Fruit fly (Drosophila melanogaster) whole organism, adult: ENCODE results near the gene Fign.

Experiments used
- CG11617 ChIP-seq: fragments of 200-800 bp; sonication (Bioruptor generic); optimal IDR thresholded peaks from 2 replicates; lab custom pipeline; 2017; ENCODE audit warnings: mild to moderate bottlenecking, missing biosample characterization, missing genetic modification reagents, missing genetic modification characterization
- CG12768 ChIP-seq: fragments of 200-800 bp; sonication (Bioruptor generic); optimal IDR thresholded peaks from 2 replicates; lab custom pipeline; 2017; ENCODE audit warnings: missing biosample characterization, missing genetic modification characterization, mild to moderate bottlenecking, moderate library complexity, missing genetic modification reagents
- CG14711 ChIP-seq: fragments of 200-800 bp; sonication (Bioruptor generic); optimal IDR thresholded peaks from 2 replicates; lab custom pipeline; 2018; ENCODE audit warnings: missing biosample characterization, mild to moderate bottlenecking, missing genetic modification characterization, moderate library complexity
- CG1620 ChIP-seq: fragments of 200-800 bp; sonication (Bioruptor generic); optimal IDR thresholded peaks from 2 replicates; lab custom pipeline; 2016; ENCODE audit warnings: missing biosample characterization, missing genetic modification characterization
- CG33017 ChIP-seq: fragments of 200-800 bp; sonication (Bioruptor generic); optimal IDR thresholded peaks from 2 replicates; lab custom pipeline; 2018; ENCODE audit warnings: missing biosample characterization, mild to moderate bottlenecking, missing genetic modification characterization, moderate library complexity
- CG5204 ChIP-seq: fragments of 200-800 bp; sonication (Bioruptor generic); optimal IDR thresholded peaks from 2 replicates; lab custom pipeline; 2016; ENCODE audit warnings: missing biosample characterization, missing genetic modification characterization
- CG7045 ChIP-seq: fragments of 200-800 bp; sonication (Bioruptor generic); optimal IDR thresholded peaks from 2 replicates; lab custom pipeline; 2017; ENCODE audit warnings: missing biosample characterization, mild to moderate bottlenecking, missing genetic modification characterization
- CG7101 ChIP-seq: fragments of 200-800 bp; sonication (Bioruptor generic); optimal IDR thresholded peaks from 2 replicates; lab custom pipeline; 2018; ENCODE audit warnings: missing biosample characterization, mild to moderate bottlenecking, missing genetic modification characterization, moderate library complexity
- Clk ChIP-seq: fragments of 200-800 bp; sonication (Bioruptor generic); optimal IDR thresholded peaks from 2 replicates; lab custom pipeline; 2017; ENCODE audit warnings: missing biosample characterization, missing genetic modification characterization
- Crg-1 ChIP-seq: fragments of 200-800 bp; sonication (Bioruptor generic); optimal IDR thresholded peaks from 2 replicates; lab custom pipeline; 2016; ENCODE audit warnings: missing biosample characterization, missing genetic modification characterization
- Hr96 ChIP-seq: fragments of 200-800 bp; sonication (Bioruptor generic); optimal IDR thresholded peaks from 2 replicates; lab custom pipeline; 2016; ENCODE audit warnings: missing biosample characterization, missing genetic modification characterization
- Mnt ChIP-seq: fragments of 200-800 bp; sonication (Bioruptor generic); optimal IDR thresholded peaks from 2 replicates; lab custom pipeline; 2016; ENCODE audit warnings: missing biosample characterization, mild to moderate bottlenecking, missing genetic modification characterization
- bab1 ChIP-seq: fragments of 200-800 bp; sonication (Bioruptor generic); optimal IDR thresholded peaks from 3 replicates; lab custom pipeline; 2019; ENCODE audit warnings: missing biosample characterization, mild to moderate bottlenecking, missing genetic modification characterization, moderate library complexity
- cic ChIP-seq: fragments of 200-800 bp; sonication (Bioruptor generic); optimal IDR thresholded peaks from 2 replicates; lab custom pipeline; 2017; ENCODE audit warnings: missing biosample characterization, mild to moderate bottlenecking, missing genetic modification characterization, moderate library complexity
- cnc ChIP-seq, 2 experiments: fragments of >200 bp; optimal IDR thresholded peaks; 2 replicates each; lab custom pipeline; 2017
- kay ChIP-seq: fragments of 200-800 bp; sonication (Bioruptor generic); peaks from one replicate; lab custom pipeline; 2016; ENCODE audit warnings: missing biosample characterization, missing genetic modification characterization, borderline replicate concordance
- ovo ChIP-seq: fragments of 200-800 bp; sonication (Bioruptor generic); optimal IDR thresholded peaks from 2 replicates; lab custom pipeline; 2016; ENCODE audit warnings: missing biosample characterization, missing genetic modification characterization
- pad ChIP-seq: fragments of 200-800 bp; sonication (Bioruptor generic); optimal IDR thresholded peaks from 3 replicates; lab custom pipeline; 2017; ENCODE audit warnings: missing biosample characterization, missing genetic modification characterization, mild to moderate bottlenecking, moderate library complexity, missing genetic modification reagents
- tj ChIP-seq: fragments of 200-800 bp; sonication (Bioruptor generic); optimal IDR thresholded peaks from 3 replicates; lab custom pipeline; 2017; ENCODE audit warnings: missing biosample characterization, mild to moderate bottlenecking, missing genetic modification characterization, moderate library complexity
- toe ChIP-seq: fragments of 200-800 bp; sonication (Bioruptor generic); optimal IDR thresholded peaks from 2 replicates; lab custom pipeline; 2016; ENCODE audit warnings: missing biosample characterization, missing genetic modification characterization

Fign gene

dm6 chr2L:3319731-3320295 lies at the start of gene Fign, which contains the start of gene CG8837:
Fign (minus strand) TSS chr2L:3319872.
CG8837 (plus strand) TSS chr2L:3320245.
- no peak for TF ChIP-seq Clk (GFP tag; lab: Kevin White, UChicago)
- no peak for TF ChIP-seq toe (GFP tag; lab: Kevin White, UChicago)
- TF ChIP-seq cnc (optimal IDR thresholded peaks at IDR 0.05; lab: Kevin White, UChicago), result no peak
- no peak for TF ChIP-seq CG33017 (tag; lab: Kevin White, UChicago)
- TF ChIP-seq CG5204, result no peak
- TF ChIP-seq CG7045, result no peak
- TF ChIP-seq Crg-1 (GFP tag; lab: Kevin White, UChicago), result no peak
- no peak for TF ChIP-seq CG1620 (GFP tag; lab: Kevin White, UChicago)
- TF ChIP-seq kay (GFP tag; lab: Kevin White, UChicago), result no peak
- TF ChIP-seq CG7101 (tag; lab: Kevin White, UChicago), result no peak
- TF ChIP-seq tj (GFP tag; lab: Kevin White, UChicago), result no peak
- TF ChIP-seq cic (GFP tag; lab: Kevin White, UChicago), result no peak

dm6 chr2L:3369083-3369653 lies 49.5 kb upstream of the Fign start:
- TF ChIP-seq cic (GFP tag; lab: Kevin White, UChicago), result peak; percentile 83
- TF ChIP-seq toe (GFP tag; lab: Kevin White, UChicago), result no peak
- TF ChIP-seq CG7101 (tag; lab: Kevin White, UChicago), result no peak
- no peak for TF ChIP-seq CG1620 (GFP tag; lab: Kevin White, UChicago)
- TF ChIP-seq CG7045, result no peak
- peak; percentile 36 for TF ChIP-seq tj (GFP tag; lab: Kevin White, UChicago)
- peak; percentile 5 for TF ChIP-seq bab1 (GFP tag; lab: Kevin White, UChicago)
- peak; percentile 58 for TF ChIP-seq Mnt
- peak; percentile 84 for TF ChIP-seq kay (GFP tag; lab: Kevin White, UChicago)
- no peak for TF ChIP-seq Clk (GFP tag; lab: Kevin White, UChicago)
- peak; percentile 20 for TF ChIP-seq CG11617 (GFP tag; lab: Kevin White, UChicago)
- no peak for TF ChIP-seq ovo
- TF ChIP-seq cnc (optimal IDR thresholded peaks at IDR 0.05; lab: Kevin White, UChicago), result no peak
- TF ChIP-seq CG33017 (tag; lab: Kevin White, UChicago), result peak; percentile 6
- TF ChIP-seq pad (GFP tag; lab: Kevin White, UChicago), result peak; percentile 10
- TF ChIP-seq CG14711 (tag; lab: Kevin White, UChicago), result no peak
- TF ChIP-seq CG12768 (GFP tag; lab: Kevin White, UChicago), result peak; percentile 14

- no peak for TF ChIP-seq CG7101 (tag; lab: Kevin White, UChicago)
- peak; percentile 94 for TF ChIP-seq kay (GFP tag; lab: Kevin White, UChicago)
Measured at dm6 chr2L:3368425-3368824, 48.8 kb upstream of the Fign start.

dm6 chr2L:3366043-3366679 lies 46.5 kb upstream of the Fign start:
- no peak for TF ChIP-seq Hr96 (GFP tag; lab: Kevin White, UChicago)
- TF ChIP-seq bab1 (GFP tag; lab: Kevin White, UChicago), result no peak
- peak; percentile 20 for TF ChIP-seq CG11617 (GFP tag; lab: Kevin White, UChicago)
- no peak for TF ChIP-seq cnc (optimal IDR thresholded peaks at IDR 0.05; lab: Kevin White, UChicago)
- peak; percentile 90 for TF ChIP-seq cic (GFP tag; lab: Kevin White, UChicago)
- no peak for TF ChIP-seq toe (GFP tag; lab: Kevin White, UChicago)
- TF ChIP-seq CG7101 (tag; lab: Kevin White, UChicago), result peak; percentile 6
- TF ChIP-seq Mnt, result peak; percentile 74
- peak; percentile 53 for TF ChIP-seq CG12768 (GFP tag; lab: Kevin White, UChicago)
- TF ChIP-seq Clk (GFP tag; lab: Kevin White, UChicago), result no peak
- no peak for TF ChIP-seq CG5204
- TF ChIP-seq CG7045, result no peak
- TF ChIP-seq pad (GFP tag; lab: Kevin White, UChicago), result no peak
- TF ChIP-seq CG1620 (GFP tag; lab: Kevin White, UChicago), result no peak
- TF ChIP-seq tj (GFP tag; lab: Kevin White, UChicago), result peak; percentile 37
- TF ChIP-seq ovo, result no peak
- TF ChIP-seq kay (GFP tag; lab: Kevin White, UChicago), result no peak
- no peak for TF ChIP-seq CG33017 (tag; lab: Kevin White, UChicago)
- TF ChIP-seq Crg-1 (GFP tag; lab: Kevin White, UChicago), result no peak
- TF ChIP-seq CG14711 (tag; lab: Kevin White, UChicago), result no peak

dm6 chr2L:3361821-3362220 lies 42.1 kb upstream of the Fign start:
- TF ChIP-seq pad (GFP tag; lab: Kevin White, UChicago) (no peak), cnc (optimal IDR thresholded peaks at IDR 0.05; lab: Kevin White, UChicago) (no peak), kay (GFP tag; lab: Kevin White, UChicago) (peak; percentile 77), cic (GFP tag; lab: Kevin White, UChicago) (no peak), Crg-1 (GFP tag; lab: Kevin White, UChicago) (no peak)
